Worm (Caenorhabditis elegans): ENCODE results near the gene sra-7.

sra-7 gene

DNA sequence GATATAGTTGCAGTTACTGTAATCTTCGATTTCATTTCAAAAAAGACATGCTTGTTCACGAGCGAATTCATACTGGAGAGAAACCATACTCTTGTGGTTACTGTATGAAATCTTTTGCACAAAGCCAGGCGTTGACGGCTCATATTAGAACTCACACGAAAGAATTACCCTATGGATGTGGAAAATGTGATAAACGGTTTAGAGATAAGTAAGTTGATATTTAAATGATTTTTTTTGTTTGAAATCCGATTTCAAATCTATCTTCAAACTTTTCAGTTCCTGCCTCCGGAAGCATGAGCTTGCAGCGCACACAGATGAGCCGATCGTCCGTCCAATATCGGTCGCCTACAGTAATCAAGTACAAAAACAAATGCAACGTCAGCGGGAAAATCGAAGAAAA, 14.4 kb downstream of the sra-7 start:
- no peak for TF ChIP-seq aha-1 (tag; optimal IDR thresholded peaks at IDR 0.05)
- TF ChIP-seq lin-14 (GFP tag; optimal IDR thresholded peaks at IDR 0.05) = no peak
- no peak for TF ChIP-seq lin-15B (tag; optimal IDR thresholded peaks at IDR 0.05)
- TF ChIP-seq C04F5.9 (tag; optimal IDR thresholded peaks at IDR 0.05) = no peak
- TF ChIP-seq efl-3 (GFP tag; optimal IDR thresholded peaks at IDR 0.05) = no peak
- no peak for TF ChIP-seq xbp-1 (tag; optimal IDR thresholded peaks at IDR 0.05)
- TF ChIP-seq nhr-19 (GFP tag; conservative IDR thresholded peaks at IDR 0.05) = no peak
- no peak for TF ChIP-seq ets-5 (GFP tag; IDR thresholded peaks at IDR 0.05)
- TF ChIP-seq lin-13 (GFP tag; optimal IDR thresholded peaks at IDR 0.05) = no peak
- no peak for TF ChIP-seq nhr-90 (tag; optimal IDR thresholded peaks at IDR 0.05; ENCODE audit: poor library complexity)
- no peak for TF ChIP-seq elt-2 (tag; optimal IDR thresholded peaks at IDR 0.05)
- TF ChIP-seq nhr-76 (tag; optimal IDR thresholded peaks at IDR 0.05) = no peak
- no peak for TF ChIP-seq ztf-11 (tag; optimal IDR thresholded peaks at IDR 0.05)
- no peak for TF ChIP-seq unc-30 (tag; optimal IDR thresholded peaks at IDR 0.05)
- no peak for TF ChIP-seq sup-37 (GFP tag; optimal IDR thresholded peaks at IDR 0.05)
- TF ChIP-seq hlh-4 (tag; optimal IDR thresholded peaks at IDR 0.05) = no peak
- TF ChIP-seq tlp-1 (tag; optimal IDR thresholded peaks at IDR 0.05) = no peak
- TF ChIP-seq nhr-85 (tag) = no peak

DNA sequence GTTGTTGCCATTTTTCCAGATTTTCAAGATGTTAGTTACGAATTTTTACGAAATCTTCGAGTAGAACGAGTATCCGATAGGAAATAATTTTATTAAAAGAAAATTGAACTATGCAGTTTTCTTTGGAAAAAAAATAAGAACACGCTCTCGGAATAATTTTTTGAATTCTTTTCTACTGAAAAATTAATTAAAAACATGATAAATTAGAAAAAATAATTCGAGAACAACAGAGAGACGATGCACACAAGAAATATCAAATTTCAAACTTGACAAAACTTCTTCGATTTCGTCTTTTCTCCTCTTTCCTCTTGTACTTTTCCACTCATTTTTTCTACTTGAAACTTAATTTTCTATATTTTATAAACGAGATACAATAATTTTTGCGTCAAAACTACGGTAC, 15.4 kb downstream of the sra-7 start, which contains the start of gene F35H8.4:
Gene F35H8.4, minus strand, starts transcription at position 101 of the 400 bp plus-strand sequence.
- no peak for TF ChIP-seq pax-3 (tag; optimal IDR thresholded peaks at IDR 0.05)
- TF ChIP-seq ceh-88 (GFP tag; IDR thresholded peaks at IDR 0.05) = no peak
- no peak for TF ChIP-seq efl-1 (optimal IDR thresholded peaks at IDR 0.05)
- peak in 1 of 2 experiments; percentile 55 for TF ChIP-seq efl-1 (GFP tag; optimal IDR thresholded peaks at IDR 0.05 in 1 of 2)
- no peak for TF ChIP-seq unc-98 (GFP tag; IDR thresholded peaks at IDR 0.05)
- TF ChIP-seq nhr-76 (tag; optimal IDR thresholded peaks at IDR 0.05) = no peak

DNA sequence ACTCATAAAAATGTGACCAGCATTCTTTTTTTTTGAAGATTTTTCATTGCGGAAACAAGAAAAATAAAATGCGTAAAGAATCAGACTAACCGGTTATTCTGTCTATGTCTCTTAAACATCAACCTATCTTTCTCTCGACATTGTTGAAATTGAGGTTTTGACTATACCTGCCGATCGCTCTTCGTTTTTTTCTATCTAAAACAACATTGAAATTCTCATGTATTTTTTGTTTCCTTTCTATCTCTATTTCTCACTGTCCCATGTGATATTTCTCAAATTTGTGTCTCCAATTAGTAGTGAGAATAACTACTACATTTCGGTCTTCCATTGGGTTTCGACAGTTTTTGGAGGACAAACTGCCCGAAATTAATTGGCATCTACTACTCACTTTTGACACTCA, 16.4 kb downstream of the sra-7 start:
- TF ChIP-seq lin-35 (GFP tag; optimal IDR thresholded peaks at IDR 0.05) (peak in 1 of 2 experiments; percentile 36), aha-1 (tag; optimal IDR thresholded peaks at IDR 0.05) (no peak), nhr-85 (tag) (peak; percentile 94), lsy-2 (tag; optimal IDR thresholded peaks at IDR 0.05) (peak; percentile 22 to 36), nhr-20 (tag; optimal IDR thresholded peaks at IDR 0.05) (peak; percentile 69), ets-5 (GFP tag; IDR thresholded peaks at IDR 0.05) (no peak), tbx-2 (tag; optimal IDR thresholded peaks at IDR 0.05) (peak; percentile 12), swsn-7 (tag; optimal IDR thresholded peaks at IDR 0.05) (no peak), nhr-71 (tag; optimal IDR thresholded peaks at IDR 0.05) (peak; percentile 47), efl-1 (optimal IDR thresholded peaks at IDR 0.05) (no peak), efl-1 (GFP tag; optimal IDR thresholded peaks at IDR 0.05 in 1 of 2) (peak in 1 of 2 experiments; percentile 56), elt-3 (tag; optimal IDR thresholded peaks at IDR 0.05) (peak in 2 of 6 experiments; percentile 9 to 34), blmp-1 (tag; optimal IDR thresholded peaks at IDR 0.05) (peak; percentile 15), vab-15 (tag; optimal IDR thresholded peaks at IDR 0.05) (no peak), lin-14 (GFP tag; optimal IDR thresholded peaks at IDR 0.05) (peak; percentile 72), mep-1 (tag; optimal IDR thresholded peaks at IDR 0.05) (peak; percentile 47), snu-23 (GFP tag; optimal IDR thresholded peaks at IDR 0.05) (peak; percentile 60), grh-1 (GFP tag; IDR thresholded peaks at IDR 0.05) (peak; percentile 73), jun-1 (tag; optimal IDR thresholded peaks at IDR 0.05) (no peak)

DNA sequence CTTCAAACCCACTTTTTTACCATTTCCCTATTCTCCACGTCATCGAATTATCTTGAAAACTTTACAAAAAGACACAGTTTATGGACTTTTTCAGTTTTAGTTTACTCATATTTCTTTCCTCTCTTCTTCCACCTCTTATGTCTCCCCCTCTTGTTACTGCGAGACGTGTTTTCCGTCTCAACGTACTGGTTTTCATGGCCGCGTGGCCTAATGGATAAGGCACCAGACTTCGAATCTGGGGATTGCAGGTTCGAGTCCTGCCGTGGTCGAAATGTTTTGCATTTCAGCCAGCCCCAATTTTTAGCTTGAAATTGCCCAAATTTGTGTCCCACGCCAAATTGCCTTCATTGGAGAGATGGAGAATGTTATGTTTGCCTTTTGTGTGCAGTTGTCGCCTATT, 21.6 kb downstream of the sra-7 start:
- no peak for TF ChIP-seq nhr-237 (tag; optimal IDR thresholded peaks at IDR 0.05)
- TF ChIP-seq lin-35 (GFP tag; optimal IDR thresholded peaks at IDR 0.05) = peak; percentile 11 to 54
- TF ChIP-seq blmp-1 (tag; optimal IDR thresholded peaks at IDR 0.05) = no peak
- TF ChIP-seq nhr-85 (tag) = peak; percentile 86
- no peak for TF ChIP-seq C34B4.2 (tag; optimal IDR thresholded peaks at IDR 0.05)
- no peak for TF ChIP-seq ces-1 (GFP tag; optimal IDR thresholded peaks at IDR 0.05)
- peak; percentile 25 for TF ChIP-seq xbp-1 (tag; optimal IDR thresholded peaks at IDR 0.05)
- peak; percentile 6 for TF ChIP-seq jun-1 (tag; optimal IDR thresholded peaks at IDR 0.05)
- TF ChIP-seq ceh-88 (GFP tag; IDR thresholded peaks at IDR 0.05) = no peak
- TF ChIP-seq ama-1 (optimal IDR thresholded peaks at IDR 0.05) = no peak
- TF ChIP-seq lin-13 (GFP tag; optimal IDR thresholded peaks at IDR 0.05) = peak; percentile 7
- no peak for TF ChIP-seq fkh-10 (GFP tag; optimal IDR thresholded peaks at IDR 0.05)
- no peak for TF ChIP-seq vab-15 (tag; optimal IDR thresholded peaks at IDR 0.05)
- peak; percentile 49 for TF ChIP-seq nhr-47 (tag; optimal IDR thresholded peaks at IDR 0.05)
- TF ChIP-seq lsy-2 (tag; optimal IDR thresholded peaks at IDR 0.05) = peak; percentile 6 to 53
- peak; percentile 12 for TF ChIP-seq unc-130 (tag; optimal IDR thresholded peaks at IDR 0.05)
- peak; percentile 17 for TF ChIP-seq nhr-77 (tag; optimal IDR thresholded peaks at IDR 0.05)
- 0 out of 2 replicates have a peak, but pooled peaks have one; percentile 25 for TF ChIP-seq nhr-19 (GFP tag; conservative IDR thresholded peaks at IDR 0.05)
- no peak for TF ChIP-seq ceh-8 (GFP tag; optimal IDR thresholded peaks at IDR 0.05)
- no peak for TF ChIP-seq unc-86 (tag; optimal IDR thresholded peaks at IDR 0.05)
- TF ChIP-seq dsc-1 (tag; optimal IDR thresholded peaks at IDR 0.05) = peak; percentile 23
- no peak for TF ChIP-seq mab-9 (GFP tag; IDR thresholded peaks at IDR 0.05)

Measured in whole organism, L1 larva.